Fruit fly (Drosophila melanogaster) whole organism, embryonic: Measurements from ENCODE around the gene Cont.
A peak's percentile ranks its signal among the peaks of the same experiment; 100 is the strongest.

Source experiments
- Asciz ChIP-seq: fragments of 200-800 bp; sonication (Bioruptor generic); optimal IDR thresholded peaks from 2 replicates; lab custom pipeline; 2017; ENCODE audit warnings: missing biosample characterization, mild to moderate bottlenecking, missing genetic modification characterization, missing genetic modification reagents
- CG11247 ChIP-seq: fragments of 200-800 bp; sonication (Bioruptor generic); IDR thresholded peaks from 2 replicates; pipeline ENCODE4 v1.3.6; 2022; ENCODE audit warnings: missing biosample characterization, missing genetic modification characterization
- CG12219 ChIP-seq: fragments of 200-800 bp; sonication (Bioruptor generic); optimal IDR thresholded peaks from 3 replicates; lab custom pipeline; 2018; ENCODE audit warnings: missing biosample characterization, mild to moderate bottlenecking, missing genetic modification characterization
- CG12942 ChIP-seq: fragments of 200-800 bp; sonication (Bioruptor generic); optimal IDR thresholded peaks from 3 replicates; lab custom pipeline; 2016; ENCODE audit warnings: missing biosample characterization, missing genetic modification characterization
- CG13287 ChIP-seq: fragments of 200-800 bp; sonication (Bioruptor generic); IDR thresholded peaks from 2 replicates; pipeline ENCODE4 v1.3.6; 2022; ENCODE audit warnings: missing biosample characterization, missing genetic modification characterization; ENCODE audit not compliant: partially characterized antibody
- CG13894 ChIP-seq: fragments of 200-800 bp; sonication (Bioruptor generic); optimal IDR thresholded peaks from 3 replicates; lab custom pipeline; 2018; ENCODE audit warnings: missing biosample characterization, mild to moderate bottlenecking, missing genetic modification characterization, moderate library complexity
- CG1529 ChIP-seq: fragments of 200-800 bp; sonication (Bioruptor generic); optimal IDR thresholded peaks from 3 replicates; lab custom pipeline; 2018; ENCODE audit warnings: missing biosample characterization, missing genetic modification characterization
- CG15601 ChIP-seq: fragments of 200-800 bp; sonication (Bioruptor generic); optimal IDR thresholded peaks from 3 replicates; lab custom pipeline; 2019; ENCODE audit warnings: missing biosample characterization, mild to moderate bottlenecking, missing genetic modification characterization, moderate library complexity
- CG15696 ChIP-seq: fragments of 200-800 bp; sonication (Bioruptor generic); optimal IDR thresholded peaks from 2 replicates; lab custom pipeline; 2019; ENCODE audit warnings: missing biosample characterization, mild to moderate bottlenecking, missing genetic modification characterization, moderate library complexity
- CG1647 ChIP-seq: fragments of 200-800 bp; sonication (Bioruptor generic); optimal IDR thresholded peaks from 3 replicates; lab custom pipeline; 2016; ENCODE audit warnings: missing biosample characterization, missing genetic modification characterization
- CG18011 ChIP-seq: fragments of 200-800 bp; sonication (Bioruptor generic); optimal IDR thresholded peaks from 2 replicates; lab custom pipeline; 2017; ENCODE audit warnings: missing biosample characterization, missing genetic modification characterization, mild to moderate bottlenecking, moderate library complexity, missing genotype
- CG18262 ChIP-seq: fragments of 200-800 bp; optimal IDR thresholded peaks from 3 replicates; lab custom pipeline; 2019; ENCODE audit warnings: missing biosample characterization, mild to moderate bottlenecking, missing genetic modification characterization, moderate library complexity
- CG2678 ChIP-seq: fragments of 200-800 bp; sonication (Bioruptor generic); optimal IDR thresholded peaks from 3 replicates; lab custom pipeline; 2019; ENCODE audit warnings: missing biosample characterization, mild to moderate bottlenecking, missing genetic modification characterization, moderate library complexity
- CG2875 ChIP-seq: fragments of 200-800 bp; sonication (Bioruptor generic); optimal IDR thresholded peaks from 2 replicates; lab custom pipeline; 2017; ENCODE audit warnings: missing biosample characterization, mild to moderate bottlenecking, missing genetic modification characterization, missing genetic modification reagents
- CG32532 ChIP-seq: fragments of 200-800 bp; sonication (Bioruptor generic); IDR thresholded peaks from 2 replicates; pipeline ENCODE4 v1.3.6; 2022; ENCODE audit warnings: missing biosample characterization, missing genetic modification characterization
- CG4617 ChIP-seq: fragments of 200-800 bp; sonication (Bioruptor generic); optimal IDR thresholded peaks from 3 replicates; lab custom pipeline; 2016; ENCODE audit warnings: missing biosample characterization, missing genetic modification characterization, borderline replicate concordance
- CG7928 ChIP-seq: fragments of 200-800 bp; sonication (Bioruptor generic); optimal IDR thresholded peaks from 2 replicates; lab custom pipeline; 2017; ENCODE audit warnings: missing biosample characterization, mild to moderate bottlenecking, missing genetic modification characterization
- CG8089 ChIP-seq: fragments of 200-800 bp; sonication (Bioruptor generic); optimal IDR thresholded peaks from 3 replicates; lab custom pipeline; 2016; ENCODE audit warnings: missing biosample characterization, missing genetic modification characterization
- Dad ChIP-seq: fragments of 200-800 bp; sonication (Bioruptor generic); optimal IDR thresholded peaks from 3 replicates; lab custom pipeline; 2016; ENCODE audit warnings: missing biosample characterization, missing genetic modification characterization
- Dfd ChIP-seq, 2 experiments: fragments of >200 bp; optimal IDR thresholded peaks; 2 replicates each; lab custom pipeline; 2017; ENCODE audit warnings: missing biosample characterization in 2 of 2, missing genetic modification characterization in 2 of 2
- E2f2 ChIP-seq: fragments of 200-800 bp; sonication (Bioruptor generic); IDR thresholded peaks from 2 replicates; pipeline ENCODE4 v1.3.6; 2022; ENCODE audit warnings: missing biosample characterization, missing genetic modification characterization
- Myb ChIP-seq: fragments of 200-800 bp; sonication (Bioruptor generic); optimal IDR thresholded peaks from 2 replicates; lab custom pipeline; 2016; ENCODE audit warnings: missing biosample characterization, missing genetic modification characterization
- NC2α ChIP-seq: fragments of 200-800 bp; sonication (Bioruptor generic); optimal IDR thresholded peaks from 2 replicates; lab custom pipeline; 2016; ENCODE audit warnings: missing biosample characterization, missing genetic modification characterization
- Nf-YC ChIP-seq: fragments of 200-800 bp; optimal IDR thresholded peaks from 3 replicates; lab custom pipeline; 2019; ENCODE audit warnings: missing biosample characterization, mild to moderate bottlenecking, missing genetic modification characterization, moderate library complexity
- Opbp ChIP-seq: fragments of 200-800 bp; sonication (Bioruptor generic); IDR thresholded peaks from 3 replicates; pipeline ENCODE4 v1.3.6; 2022; ENCODE audit warnings: missing biosample characterization, missing genetic modification characterization; ENCODE audit not compliant: partially characterized antibody
- Rx ChIP-seq: fragments of 200-800 bp; sonication (Bioruptor generic); IDR thresholded peaks from 2 replicates; pipeline ENCODE4 v1.3.6; 2022; ENCODE audit warnings: missing biosample characterization, missing genetic modification characterization
- Sox102F ChIP-seq: fragments of 200-800 bp; sonication (Bioruptor generic); optimal IDR thresholded peaks from 2 replicates; lab custom pipeline; 2018; ENCODE audit warnings: missing biosample characterization, mild to moderate bottlenecking, missing genetic modification characterization, moderate library complexity
- Trl ChIP-seq, 3 experiments: fragments of >200 bp in 2 of 3; fragments of 200-800 bp in 1 of 3; sonication (Bioruptor generic) in 1 of 3; optimal IDR thresholded peaks; 2 replicates in 1 of 3; 3 replicates in 2 of 3; lab custom pipeline; 2016 to 2017; ENCODE audit warnings: missing biosample characterization in 1 of 3, missing genetic modification characterization in 1 of 3
- Xbp1 ChIP-seq: fragments of 200-800 bp; sonication (Bioruptor generic); optimal IDR thresholded peaks from 3 replicates; lab custom pipeline; 2016; ENCODE audit warnings: missing biosample characterization, mild to moderate bottlenecking, missing genetic modification characterization
- YL-1 ChIP-seq: fragments of 200-800 bp; sonication (Bioruptor generic); optimal IDR thresholded peaks from 3 replicates; lab custom pipeline; 2017; ENCODE audit warnings: missing biosample characterization, mild to moderate bottlenecking, missing genetic modification characterization
- ase ChIP-seq: fragments of 200-800 bp; sonication (Bioruptor generic); IDR thresholded peaks from 3 replicates; pipeline ENCODE4 v1.3.6; 2022; ENCODE audit warnings: missing biosample characterization, missing genetic modification characterization
- ewg ChIP-seq: fragments of 200-800 bp; sonication (Bioruptor generic); optimal IDR thresholded peaks from 3 replicates; lab custom pipeline; 2017; ENCODE audit warnings: mild to moderate bottlenecking, missing biosample characterization, missing genetic modification reagents, missing genetic modification characterization
- ftz-f1 ChIP-seq: fragments of 200-800 bp; sonication (Bioruptor generic); optimal IDR thresholded peaks from 2 replicates; lab custom pipeline; 2016; ENCODE audit warnings: missing biosample characterization, missing genetic modification characterization
- gce ChIP-seq: fragments of 200-800 bp; sonication (Bioruptor generic); IDR thresholded peaks from 3 replicates; pipeline ENCODE4 v1.3.6; 2022; ENCODE audit warnings: missing biosample characterization, missing genetic modification characterization
- gcm ChIP-seq: fragments of 200-800 bp; sonication (Bioruptor generic); optimal IDR thresholded peaks from 2 replicates; lab custom pipeline; 2019; ENCODE audit warnings: missing biosample characterization, mild to moderate bottlenecking, missing genetic modification characterization, moderate library complexity
- gsb ChIP-seq: fragments of 200-800 bp; sonication (Bioruptor generic); IDR thresholded peaks from 2 replicates; pipeline ENCODE4 v1.3.6; 2022; ENCODE audit warnings: missing biosample characterization, missing genetic modification characterization
- gt ChIP-seq: fragments of 200-800 bp; sonication (Bioruptor generic); IDR thresholded peaks from 2 replicates; pipeline ENCODE4 v1.3.6; 2022; ENCODE audit warnings: missing biosample characterization, missing genetic modification characterization
- ham ChIP-seq: fragments of 200-800 bp; sonication (Bioruptor generic); IDR thresholded peaks from 2 replicates; pipeline ENCODE4 v1.3.6; 2022; ENCODE audit warnings: missing biosample characterization, missing genetic modification characterization
- jigr1 ChIP-seq: fragments of 200-800 bp; sonication (Bioruptor generic); IDR thresholded peaks from 3 replicates; pipeline ENCODE4 v1.3.6; 2022; ENCODE audit warnings: missing biosample characterization, missing genetic modification characterization
- nmo ChIP-seq: fragments of 200-800 bp; sonication (Bioruptor generic); optimal IDR thresholded peaks from 2 replicates; lab custom pipeline; 2018; ENCODE audit warnings: missing biosample characterization, mild to moderate bottlenecking, missing genetic modification characterization, moderate library complexity
- pb ChIP-seq: fragments of 200-800 bp; sonication (Bioruptor generic); optimal IDR thresholded peaks from 3 replicates; lab custom pipeline; 2016; ENCODE audit warnings: missing biosample characterization, missing genetic modification characterization
- peb ChIP-seq: fragments of 200-800 bp; sonication (Bioruptor generic); IDR thresholded peaks from 2 replicates; pipeline ENCODE4 v1.3.6; 2022; ENCODE audit warnings: missing biosample characterization, missing genetic modification characterization
- pfk ChIP-seq: fragments of 200-800 bp; sonication (Bioruptor generic); optimal IDR thresholded peaks from 2 replicates; lab custom pipeline; 2018; ENCODE audit warnings: missing biosample characterization, mild to moderate bottlenecking, missing genetic modification characterization, moderate library complexity
- psq ChIP-seq: fragments of 200-800 bp; sonication (Bioruptor generic); optimal IDR thresholded peaks from 2 replicates; lab custom pipeline; 2017; ENCODE audit warnings: missing biosample characterization, missing genetic modification characterization
- repo ChIP-seq: fragments of 200-800 bp; sonication (Bioruptor generic); optimal IDR thresholded peaks from 2 replicates; lab custom pipeline; 2016; ENCODE audit warnings: missing biosample characterization, missing genetic modification characterization
- seq ChIP-seq: fragments of 200-800 bp; sonication (Bioruptor generic); IDR thresholded peaks from 2 replicates; pipeline ENCODE4 v1.3.6; 2022; ENCODE audit warnings: missing biosample characterization, missing genetic modification characterization
- sr ChIP-seq: fragments of 200-800 bp; sonication (Bioruptor generic); IDR thresholded peaks from 3 replicates; pipeline ENCODE4 v1.3.6; 2022; ENCODE audit warnings: missing biosample characterization, missing genetic modification characterization
- unpg ChIP-seq: fragments of 200-800 bp; sonication (Bioruptor generic); optimal IDR thresholded peaks from 3 replicates; lab custom pipeline; 2018; ENCODE audit warnings: missing biosample characterization, mild to moderate bottlenecking, missing genetic modification characterization, moderate library complexity
- z ChIP-seq: fragments of 200-800 bp; sonication (Bioruptor generic); IDR thresholded peaks from 3 replicates; pipeline ENCODE4 v1.3.6; 2022; ENCODE audit warnings: missing biosample characterization, missing genetic modification characterization

Cont gene

dm6 chr3R:4394654-4395581 lies 13.8 kb downstream of the Cont start (continued):
- no peak for TF ChIP-seq ftz-f1 (GFP tag; lab: Kevin White, UChicago)
- TF ChIP-seq CG12219 (GFP tag; lab: Kevin White, UChicago), result peak; percentile 91
- TF ChIP-seq CG11247 (GFP tag; lab: Robert Waterston, UW), result peak; percentile 77
- TF ChIP-seq repo, result peak; percentile 85
- TF ChIP-seq Xbp1, result peak; percentile 87
- TF ChIP-seq CG32532, result peak; percentile 86
- TF ChIP-seq CG18262, result peak; percentile 89
- TF ChIP-seq peb (GFP tag; lab: Robert Waterston, UW), result no peak; the same call in 1 of the 2 replicates
- peak; percentile 90 for TF ChIP-seq unpg (GFP tag; lab: Kevin White, UChicago)
- peak; percentile 77 for TF ChIP-seq ewg (GFP tag; lab: Kevin White, UChicago)
- TF ChIP-seq Myb (GFP tag; lab: Kevin White, UChicago), result peak; percentile 81
- no peak for TF ChIP-seq Trl (optimal IDR thresholded peaks at IDR 0.05; lab: Kevin White, UChicago)
- peak; percentile 87 for TF ChIP-seq Trl (GFP tag; optimal IDR thresholded peaks at IDR 0.05; lab: Kevin White, UChicago)
- peak; percentile 66 for TF ChIP-seq CG12942 (GFP tag; lab: Kevin White, UChicago)
- TF ChIP-seq gt (GFP tag; lab: Robert Waterston, UW), result peak; percentile 70
- TF ChIP-seq sr, result peak; percentile 58; the same call in 1 of the 3 replicates
- no peak for TF ChIP-seq Dfd (GFP tag; optimal IDR thresholded peaks at IDR 0.05; lab: Kevin White, UChicago)
- peak; percentile 82 for TF ChIP-seq Dad (GFP tag; lab: Kevin White, UChicago)
- TF ChIP-seq z (GFP tag; lab: Robert Waterston, UW), result no peak
- TF ChIP-seq gce (GFP tag; lab: Robert Waterston, UW), result peak; percentile 67; the same call in 2 of the 3 replicates
- peak; percentile 82 for TF ChIP-seq CG1647
- peak; percentile 71 for TF ChIP-seq gsb (GFP tag; lab: Robert Waterston, UW)
- peak; percentile 85 for TF ChIP-seq ase (GFP tag; lab: Robert Waterston, UW)
- TF ChIP-seq gcm (GFP tag; lab: Kevin White, UChicago), result peak; percentile 66
- TF ChIP-seq CG2875, result peak; percentile 75
- peak; percentile 74 for TF ChIP-seq CG8089 (GFP tag; lab: Kevin White, UChicago)
- peak; percentile 41 for TF ChIP-seq psq (GFP tag; lab: Kevin White, UChicago)
- peak; percentile 93 for TF ChIP-seq Sox102F
- TF ChIP-seq seq, result peak; percentile 91
- TF ChIP-seq Opbp, result no peak
- TF ChIP-seq CG2678 (tag; lab: Kevin White, UChicago), result peak; percentile 93
- TF ChIP-seq Asciz (GFP tag; lab: Kevin White, UChicago), result peak; percentile 82
- TF ChIP-seq CG15696 (tag; lab: Kevin White, UChicago), result no peak
- peak; percentile 37; the same call in 1 of the 2 replicates for TF ChIP-seq ham
- peak; percentile 89 for TF ChIP-seq pb (GFP tag; lab: Kevin White, UChicago)

dm6 chr3R:4397403-4398079 lies 16.4 kb downstream of the Cont start, which contains the start of gene CG9855:
TSS of gene CG9855 (minus strand) at chr3R:4397875.
- peak; percentile 33 for TF ChIP-seq CG13894 (tag; lab: Kevin White, UChicago)
- no peak for TF ChIP-seq pfk (GFP tag; lab: Kevin White, UChicago)
- no peak for TF ChIP-seq CG18011
- peak; percentile 18 for TF ChIP-seq Nf-YC (tag; lab: Kevin White, UChicago)
- no peak for TF ChIP-seq Rx
- no peak for TF ChIP-seq NC2α (GFP tag; lab: Kevin White, UChicago)
- peak; percentile 37 for TF ChIP-seq CG15601 (tag; lab: Kevin White, UChicago)
- TF ChIP-seq nmo (GFP tag; lab: Kevin White, UChicago), result peak; percentile 39
- TF ChIP-seq E2f2 (GFP tag; lab: Robert Waterston, UW), result peak; percentile 50
- peak; percentile 79 for TF ChIP-seq YL-1 (GFP tag; lab: Kevin White, UChicago)
- no peak for TF ChIP-seq jigr1 (GFP tag; lab: Robert Waterston, UW)
- TF ChIP-seq CG7928 (GFP tag; lab: Kevin White, UChicago), result peak; percentile 66
- TF ChIP-seq CG13287 (GFP tag; lab: Robert Waterston, UW), result peak; percentile 48; the same call in 1 of the 2 replicates
- TF ChIP-seq CG1529 (GFP tag; lab: Kevin White, UChicago), result no peak
- peak; percentile 83 for TF ChIP-seq CG4617
